Worm (Caenorhabditis elegans): ENCODE results near the gene utx-1.

DNA sequence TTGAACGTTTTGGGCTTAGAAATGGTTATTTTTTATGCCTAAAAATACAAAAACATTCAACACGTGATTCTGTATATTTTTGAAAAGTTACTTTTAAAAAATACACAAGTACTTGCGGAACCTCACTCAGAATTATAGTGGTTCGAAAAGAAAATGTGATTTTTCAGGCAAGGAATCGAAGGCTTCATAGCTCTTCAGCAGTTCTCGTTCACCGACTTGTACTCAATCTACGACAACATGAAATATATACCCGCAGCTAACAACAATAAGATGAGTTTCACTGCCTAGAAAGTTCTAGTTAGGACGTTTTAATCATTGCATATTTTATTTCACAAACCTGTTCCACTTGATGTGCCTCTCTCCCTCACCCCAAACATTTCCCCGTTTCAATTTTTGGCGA, 5.6 kb downstream of the utx-1 start:
- TF ChIP-seq lin-39 (tag; optimal IDR thresholded peaks at IDR 0.05) = no peak
- no peak for TF ChIP-seq fkh-10 (GFP tag; optimal IDR thresholded peaks at IDR 0.05)
- no peak for TF ChIP-seq ama-1 (optimal IDR thresholded peaks at IDR 0.05)
- TF ChIP-seq elt-1 (tag; optimal IDR thresholded peaks at IDR 0.05) = no peak
- TF ChIP-seq mdl-1 (tag; optimal IDR thresholded peaks at IDR 0.05) = no peak
- no peak for TF ChIP-seq nhr-76 (tag; optimal IDR thresholded peaks at IDR 0.05)
- TF ChIP-seq nhr-25 (tag; optimal IDR thresholded peaks at IDR 0.05) = no peak
- TF ChIP-seq ceh-16 (tag; optimal IDR thresholded peaks at IDR 0.05) = no peak

Measured in whole organism, L3 larva.